Worm (Caenorhabditis elegans) whole organism, midembryonic: ENCODE data around the gene cut-6.

Experiments used
- cog-1 ChIP-seq: sonication (generic microtip); optimal IDR thresholded peaks from 2 replicates; lab custom pipeline; 2016; ENCODE audit warnings: missing genetic modification characterization, missing compliant biosample characterization
- flt-1 ChIP-seq: fragments of 200-800 bp; sonication (Bioruptor generic); IDR thresholded peaks from 2 replicates; pipeline ENCODE4 v1.3.6; 2022; ENCODE audit warnings: missing genetic modification characterization, missing compliant biosample characterization
- ref-1 ChIP-seq: fragments of 200-800 bp; sonication (Bioruptor generic); conservative IDR thresholded peaks from 2 replicates; pipeline ENCODE4 v1.3.6; 2022; ENCODE audit warnings: missing genetic modification reagents, missing genetic modification characterization, missing compliant biosample characterization

- TF ChIP-seq ref-1 (GFP tag; lab: Robert Waterston, UW) (no peak), cog-1 (tag; lab: Kevin White, UChicago) (no peak), flt-1 (GFP tag; lab: Robert Waterston, UW) (no peak)
These were observed 35.9 kb downstream of the cut-6 start, which contains the start of gene strd-1 for ce11 chrIII:10947155-10947554.
